Worm (Caenorhabditis elegans) whole organism, L1 larva: Measurements from ENCODE around the gene Y6E2A.7.
"Not testable (repeated sequence)": the region's sequence is repeated elsewhere in the genome, so short reads cannot be mapped to it uniquely, and the experiment has no call there.

Experiments used
- elt-3 ChIP-seq, 6 experiments: fragments of 150-350 bp in 1 of 6; sonication (generic microtip); optimal IDR thresholded peaks; 2 replicates each; lab custom pipeline; 2017 to 2018; ENCODE audit warnings: missing biosample characterization in 6 of 6, missing genetic modification characterization in 6 of 6, inconsistent platforms in 1 of 6
- lin-15B ChIP-seq: fragments of 150-350 bp; sonication (generic microtip); optimal IDR thresholded peaks from 3 replicates; lab custom pipeline; 2014; ENCODE audit warnings: missing biosample characterization, missing genetic modification characterization
- lsy-2 ChIP-seq, 2 experiments: fragments of 150-350 bp; optimal IDR thresholded peaks; 2 replicates each; lab custom pipeline; 2014; ENCODE audit warnings: missing biosample characterization in 2 of 2, missing genetic modification characterization in 2 of 2
- mep-1 ChIP-seq: fragments of 150-350 bp; optimal IDR thresholded peaks from 2 replicates; lab custom pipeline; 2014; ENCODE audit warnings: missing biosample characterization, missing genetic modification characterization
- nhr-11 ChIP-seq: fragments of 150-350 bp; optimal IDR thresholded peaks from 2 replicates; lab custom pipeline; 2014; ENCODE audit warnings: missing biosample characterization, missing genetic modification characterization
- snu-23 ChIP-seq: sonication (generic microtip); optimal IDR thresholded peaks from 2 replicates; lab custom pipeline; 2016; ENCODE audit warnings: missing genetic modification characterization, missing compliant biosample characterization
- sptf-1 ChIP-seq: fragments of 150-350 bp; optimal IDR thresholded peaks from 2 replicates; lab custom pipeline; 2014; ENCODE audit warnings: missing biosample characterization, missing genetic modification characterization
- unc-130 ChIP-seq: fragments of 150-350 bp; optimal IDR thresholded peaks from 2 replicates; lab custom pipeline; 2017; ENCODE audit warnings: missing biosample characterization, missing genetic modification characterization, inconsistent platforms
- unc-62 ChIP-seq: fragments of 150-350 bp; optimal IDR thresholded peaks from 2 replicates; lab custom pipeline; 2014; ENCODE audit warnings: missing biosample characterization, missing genetic modification reagents, missing genetic modification characterization
- ztf-11 ChIP-seq, 2 experiments: sonication (generic microtip); optimal IDR thresholded peaks; 2 replicates each; lab custom pipeline; 2016 to 2017; ENCODE audit warnings: missing genetic modification characterization in 2 of 2, missing biosample characterization in 1 of 2, missing compliant biosample characterization in 1 of 2

DNA sequence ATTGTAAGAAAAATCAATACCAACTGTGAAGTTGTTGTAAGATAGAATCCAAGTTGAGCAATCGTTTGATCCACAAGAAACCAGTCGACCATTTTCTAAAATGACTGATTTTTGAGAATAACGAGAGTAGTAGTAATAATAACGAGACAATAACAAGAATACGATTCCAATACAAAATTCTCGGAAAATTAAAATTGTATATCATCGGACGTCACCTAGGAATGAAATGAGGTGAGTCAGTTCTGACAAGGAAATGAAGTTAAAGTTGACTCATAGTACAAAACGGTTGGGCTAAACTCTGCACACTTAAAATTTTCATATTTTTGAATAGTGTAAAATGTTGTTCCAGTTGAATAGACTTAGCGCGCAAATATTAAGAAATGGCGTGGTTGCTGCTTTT lies 24.7 kb downstream of the Y6E2A.7 start, which contains the start of gene str-19:
- TF ChIP-seq unc-130 (tag; lab: Kevin White, UChicago); lin-15B (tag; lab: Kevin White, UChicago); snu-23; unc-62 (GFP tag; lab: Kevin White, UChicago); nhr-11 (tag; lab: Kevin White, UChicago); ztf-11 (tag; optimal IDR thresholded peaks at IDR 0.05; lab: Kevin White, UChicago); mep-1 (tag; lab: Kevin White, UChicago); lsy-2 (tag; optimal IDR thresholded peaks at IDR 0.05; lab: Kevin White, UChicago); sptf-1 (tag; lab: Kevin White, UChicago); elt-3 (tag; optimal IDR thresholded peaks at IDR 0.05; lab: Kevin White, UChicago): not testable (repeated sequence)
